Fruit fly (Drosophila melanogaster) whole organism, embryonic: ENCODE results near the gene btz.

Experiments
- ATbp ChIP-seq: fragments of 200-800 bp; sonication (Bioruptor generic); optimal IDR thresholded peaks from 2 replicates; lab custom pipeline; 2017; ENCODE audit warnings: missing biosample characterization, mild to moderate bottlenecking, missing genetic modification characterization, missing genetic modification reagents
- CG10274 ChIP-seq: fragments of 200-800 bp; sonication (Bioruptor generic); optimal IDR thresholded peaks from 3 replicates; lab custom pipeline; 2017; ENCODE audit warnings: missing biosample characterization, mild to moderate bottlenecking, missing genetic modification characterization
- CG10431 ChIP-seq: fragments of 200-800 bp; sonication (Bioruptor generic); optimal IDR thresholded peaks from 3 replicates; lab custom pipeline; 2018; ENCODE audit warnings: missing biosample characterization, mild to moderate bottlenecking, missing genetic modification characterization
- CG1233 ChIP-seq: fragments of 200-800 bp; sonication (Bioruptor generic); optimal IDR thresholded peaks from 4 replicates; lab custom pipeline; 2018; ENCODE audit warnings: missing biosample characterization, mild to moderate bottlenecking, missing genetic modification characterization
- CG12769 ChIP-seq: fragments of 200-800 bp; sonication (Bioruptor generic); optimal IDR thresholded peaks from 2 replicates; lab custom pipeline; 2019; ENCODE audit warnings: missing biosample characterization, mild to moderate bottlenecking, missing genetic modification characterization, moderate library complexity
- CG13123 ChIP-seq: fragments of 200-800 bp; sonication (Bioruptor generic); optimal IDR thresholded peaks from 2 replicates; lab custom pipeline; 2016; ENCODE audit warnings: missing biosample characterization, missing genetic modification characterization
- CG14441 ChIP-seq: fragments of 200-800 bp; sonication (Bioruptor generic); IDR thresholded peaks from 2 replicates; pipeline ENCODE4 v1.3.6; 2022; ENCODE audit warnings: missing biosample characterization, missing genetic modification characterization
- CG17359 ChIP-seq: fragments of 200-800 bp; sonication (Bioruptor generic); optimal IDR thresholded peaks from 3 replicates; lab custom pipeline; 2018; ENCODE audit warnings: missing biosample characterization, mild to moderate bottlenecking, missing genetic modification characterization, moderate library complexity
- CG18011 ChIP-seq: fragments of 200-800 bp; sonication (Bioruptor generic); optimal IDR thresholded peaks from 2 replicates; lab custom pipeline; 2017; ENCODE audit warnings: missing biosample characterization, missing genetic modification characterization, mild to moderate bottlenecking, moderate library complexity, missing genotype
- CG1832 ChIP-seq: fragments of 200-800 bp; sonication (Bioruptor generic); optimal IDR thresholded peaks from 2 replicates; lab custom pipeline; 2017; ENCODE audit warnings: missing biosample characterization, mild to moderate bottlenecking, missing genetic modification characterization, inconsistent platforms
- CG2116 ChIP-seq: fragments of 200-800 bp; sonication (Bioruptor generic); optimal IDR thresholded peaks from 3 replicates; lab custom pipeline; 2018; ENCODE audit warnings: missing biosample characterization, mild to moderate bottlenecking, missing genetic modification characterization
- CG30403 ChIP-seq: fragments of 200-800 bp; sonication (Bioruptor generic); optimal IDR thresholded peaks from 3 replicates; lab custom pipeline; 2016; ENCODE audit warnings: missing biosample characterization, missing genetic modification characterization
- CG3726 ChIP-seq: fragments of 200-800 bp; sonication (Bioruptor generic); IDR thresholded peaks from 3 replicates; pipeline ENCODE4, ENCODE4 v1.3.6; 2022; ENCODE audit warnings: missing biosample characterization, missing genetic modification characterization
- CG42726 ChIP-seq: fragments of 200-800 bp; sonication (Bioruptor generic); IDR thresholded peaks from 2 replicates; pipeline ENCODE4 v1.3.6; 2022; ENCODE audit warnings: missing biosample characterization, missing genetic modification characterization; ENCODE audit not compliant: partially characterized antibody
- CG4328 ChIP-seq: fragments of 200-800 bp; sonication (Bioruptor generic); optimal IDR thresholded peaks from 3 replicates; lab custom pipeline; 2017; ENCODE audit warnings: missing biosample characterization, missing genetic modification reagents, missing genetic modification characterization
- CG5180 ChIP-seq: fragments of 200-800 bp; sonication (Bioruptor generic); optimal IDR thresholded peaks from 3 replicates; lab custom pipeline; 2017; ENCODE audit warnings: missing biosample characterization, missing genetic modification characterization, mild to moderate bottlenecking, moderate library complexity, missing genetic modification reagents
- CG8290 ChIP-seq, 3 experiments: fragments of 200-800 bp; sonication (Bioruptor generic); optimal IDR thresholded peaks; 2 replicates each; lab custom pipeline; 2016 to 2019; ENCODE audit warnings: missing biosample characterization in 3 of 3, missing genetic modification characterization in 3 of 3, mild to moderate bottlenecking in 2 of 3, moderate library complexity in 1 of 3
- CG8478 ChIP-seq: fragments of >200 bp; optimal IDR thresholded peaks from 2 replicates; lab custom pipeline; 2018
- CG9797 ChIP-seq: fragments of 200-800 bp; sonication (Bioruptor generic); optimal IDR thresholded peaks from 3 replicates; lab custom pipeline; 2018; ENCODE audit warnings: missing biosample characterization, mild to moderate bottlenecking, missing genetic modification characterization
- Chrac-16 ChIP-seq: fragments of 200-800 bp; sonication (Bioruptor generic); optimal IDR thresholded peaks from 3 replicates; lab custom pipeline; 2016; ENCODE audit warnings: missing biosample characterization, missing genetic modification characterization
- Dip2 ChIP-seq: fragments of 200-800 bp; sonication (Bioruptor generic); IDR thresholded peaks from 2 replicates; pipeline ENCODE4 v1.3.6; 2022; ENCODE audit warnings: missing biosample characterization, missing genetic modification characterization
- Doc2 ChIP-seq: fragments of 200-800 bp; sonication (Bioruptor generic); IDR thresholded peaks from 2 replicates; pipeline ENCODE4 v1.3.6; 2022; ENCODE audit warnings: missing biosample characterization, missing genetic modification characterization
- Drgx ChIP-seq: fragments of 200-800 bp; sonication (Bioruptor generic); IDR thresholded peaks from 2 replicates; pipeline ENCODE4 v1.3.6; 2022; ENCODE audit warnings: missing biosample characterization, missing genetic modification characterization
- Gug ChIP-seq: fragments of 200-800 bp; sonication (Bioruptor generic); IDR thresholded peaks from 4 replicates; pipeline ENCODE4 v1.3.6; 2022; ENCODE audit warnings: missing biosample characterization, missing genetic modification characterization
- Hr51 ChIP-seq, 2 experiments: fragments of 200-800 bp; sonication (Bioruptor generic); optimal IDR thresholded peaks; 2 replicates in 1 of 2; 3 replicates in 1 of 2; lab custom pipeline; 2016 to 2018; ENCODE audit warnings: missing biosample characterization in 2 of 2, missing genetic modification characterization in 2 of 2, mild to moderate bottlenecking in 1 of 2, moderate library complexity in 1 of 2
- Hsf ChIP-seq: fragments of 200-800 bp; sonication (Bioruptor generic); optimal IDR thresholded peaks from 3 replicates; lab custom pipeline; 2016; ENCODE audit warnings: missing biosample characterization, missing genetic modification characterization
- Jarid2 ChIP-seq: fragments of 200-800 bp; sonication (Bioruptor generic); optimal IDR thresholded peaks from 3 replicates; lab custom pipeline; 2017; ENCODE audit warnings: mild to moderate bottlenecking, missing biosample characterization, missing genetic modification reagents, missing genetic modification characterization
- Max ChIP-seq: fragments of 200-800 bp; sonication (Bioruptor generic); optimal IDR thresholded peaks from 2 replicates; lab custom pipeline; 2016; ENCODE audit warnings: missing biosample characterization, mild to moderate bottlenecking, missing genetic modification characterization
- Med ChIP-seq: fragments of 200-800 bp; sonication (Bioruptor generic); peaks from one replicate; lab custom pipeline; 2016; ENCODE audit warnings: missing biosample characterization, missing genetic modification characterization, mild to moderate bottlenecking, inconsistent platforms, moderate library complexity
- Meics ChIP-seq: fragments of 200-800 bp; sonication (Bioruptor generic); optimal IDR thresholded peaks from 2 replicates; lab custom pipeline; 2017; ENCODE audit warnings: missing biosample characterization, mild to moderate bottlenecking, missing genetic modification characterization
- NFAT ChIP-seq: fragments of 200-800 bp; sonication (Bioruptor generic); IDR thresholded peaks from 2 replicates; pipeline ENCODE4 v1.3.6; 2022; ENCODE audit warnings: missing biosample characterization, missing genetic modification characterization
- Rfx ChIP-seq: fragments of 200-800 bp; sonication (Bioruptor generic); IDR thresholded peaks from 2 replicates; pipeline ENCODE4 v1.3.6; 2022; ENCODE audit warnings: missing biosample characterization, missing genetic modification characterization
- Sox102F ChIP-seq: fragments of 200-800 bp; sonication (Bioruptor generic); optimal IDR thresholded peaks from 2 replicates; lab custom pipeline; 2018; ENCODE audit warnings: missing biosample characterization, mild to moderate bottlenecking, missing genetic modification characterization, moderate library complexity
- Trl ChIP-seq, 3 experiments: fragments of >200 bp in 2 of 3; fragments of 200-800 bp in 1 of 3; sonication (Bioruptor generic) in 1 of 3; optimal IDR thresholded peaks; 2 replicates in 1 of 3; 3 replicates in 2 of 3; lab custom pipeline; 2016 to 2017; ENCODE audit warnings: missing biosample characterization in 1 of 3, missing genetic modification characterization in 1 of 3
- amos ChIP-seq: fragments of 200-800 bp; sonication (Bioruptor generic); IDR thresholded peaks from 2 replicates; pipeline ENCODE4 v1.3.6; 2022; ENCODE audit warnings: missing biosample characterization, missing genetic modification characterization; ENCODE audit not compliant: partially characterized antibody
- ase ChIP-seq: fragments of 200-800 bp; sonication (Bioruptor generic); IDR thresholded peaks from 3 replicates; pipeline ENCODE4 v1.3.6; 2022; ENCODE audit warnings: missing biosample characterization, missing genetic modification characterization
- chinmo ChIP-seq: fragments of 200-800 bp; sonication (Bioruptor generic); IDR thresholded peaks from 4 replicates; pipeline ENCODE4 v1.3.6; 2022; ENCODE audit warnings: missing biosample characterization, missing genetic modification characterization; ENCODE audit not compliant: partially characterized antibody
- crp ChIP-seq, 2 experiments: fragments of 200-800 bp; sonication (Bioruptor generic); optimal IDR thresholded peaks; 2 replicates in 1 of 2; 3 replicates in 1 of 2; lab custom pipeline; 2017; ENCODE audit warnings: missing biosample characterization in 2 of 2, missing genetic modification characterization in 2 of 2, mild to moderate bottlenecking in 1 of 2, moderate library complexity in 1 of 2
- cwo ChIP-seq: fragments of 200-800 bp; sonication (Bioruptor generic); optimal IDR thresholded peaks from 3 replicates; lab custom pipeline; 2017; ENCODE audit warnings: missing biosample characterization, missing genetic modification characterization, mild to moderate bottlenecking, moderate library complexity, missing genetic modification reagents
- fd96Cb ChIP-seq: fragments of 200-800 bp; sonication (Bioruptor generic); optimal IDR thresholded peaks from 2 replicates; lab custom pipeline; 2018; ENCODE audit warnings: missing biosample characterization, mild to moderate bottlenecking, missing genetic modification characterization, moderate library complexity
- grn ChIP-seq: fragments of 200-800 bp; sonication (Bioruptor generic); optimal IDR thresholded peaks from 3 replicates; lab custom pipeline; 2017; ENCODE audit warnings: missing biosample characterization, missing genetic modification characterization
- mirr ChIP-seq: fragments of 200-800 bp; sonication (Bioruptor generic); optimal IDR thresholded peaks from 3 replicates; lab custom pipeline; 2018; ENCODE audit warnings: missing biosample characterization, mild to moderate bottlenecking, missing genetic modification characterization
- oc ChIP-seq: fragments of 200-800 bp; sonication (Bioruptor generic); optimal IDR thresholded peaks from 2 replicates; lab custom pipeline; 2018; ENCODE audit warnings: missing biosample characterization, mild to moderate bottlenecking, missing genetic modification characterization, moderate library complexity
- sim ChIP-seq: fragments of 200-800 bp; sonication (Bioruptor generic); IDR thresholded peaks from 2 replicates; pipeline ENCODE4 v1.3.6; 2022; ENCODE audit warnings: missing biosample characterization, missing genetic modification characterization
- slbo ChIP-seq: fragments of 200-800 bp; sonication (Bioruptor generic); IDR thresholded peaks from 2 replicates; pipeline ENCODE4 v1.3.6; 2022; ENCODE audit warnings: missing biosample characterization, missing genetic modification characterization
- ttk ChIP-seq: fragments of 200-800 bp; sonication (Bioruptor generic); IDR thresholded peaks from 2 replicates; pipeline ENCODE4 v2.1.2; 2022; ENCODE audit warnings: missing biosample characterization, missing genetic modification characterization
- unpg ChIP-seq: fragments of 200-800 bp; sonication (Bioruptor generic); optimal IDR thresholded peaks from 3 replicates; lab custom pipeline; 2018; ENCODE audit warnings: missing biosample characterization, mild to moderate bottlenecking, missing genetic modification characterization, moderate library complexity
- wek ChIP-seq: fragments of 200-800 bp; sonication (Bioruptor generic); optimal IDR thresholded peaks from 3 replicates; lab custom pipeline; 2018; ENCODE audit warnings: missing biosample characterization, mild to moderate bottlenecking, missing genetic modification characterization, moderate library complexity

btz gene

dm6 chr3R:27736367-27737005 lies 36.3 kb downstream of the btz start, which contains the start of gene Ets98B:
TSS of gene Ets98B (plus strand) at chr3R:27736538.
- TF ChIP-seq crp (GFP tag; optimal IDR thresholded peaks at IDR 0.05; lab: Kevin White, UChicago) (no peak), CG18011 (GFP tag; lab: Kevin White, UChicago) (no peak), CG30403 (GFP tag; lab: Kevin White, UChicago) (no peak), fd96Cb (tag; lab: Kevin White, UChicago) (no peak), CG8478 (lab: Kevin White, UChicago) (peak; percentile 66), CG9797 (GFP tag; lab: Kevin White, UChicago) (no peak), Max (GFP tag; lab: Kevin White, UChicago) (no peak), CG42726 (GFP tag; lab: Robert Waterston, UW) (no peak), CG3726 (GFP tag; lab: Robert Waterston, UW) (0 out of 3 replicates have a peak, but pooled peaks have one; percentile 27), CG4328 (no peak), CG1832 (GFP tag; lab: Kevin White, UChicago) (peak; percentile 47), CG10431 (GFP tag; lab: Kevin White, UChicago) (no peak), CG1233 (GFP tag; lab: Kevin White, UChicago) (no peak), ATbp (GFP tag; lab: Kevin White, UChicago) (no peak), Dip2 (no peak), ttk (peak; percentile 19; the same call in 1 of the 2 replicates), CG5180 (GFP tag; lab: Kevin White, UChicago) (no peak), slbo (0 out of 2 replicates have a peak, but pooled peaks have one; percentile 5), CG17359 (tag; lab: Kevin White, UChicago) (no peak), CG8290 (GFP tag; optimal IDR thresholded peaks at IDR 0.05; lab: Kevin White, UChicago) (no peak), CG8290 (tag; optimal IDR thresholded peaks at IDR 0.05; lab: Kevin White, UChicago) (peak in 1 of 2 experiments; percentile 22), Meics (GFP tag; lab: Kevin White, UChicago) (peak; percentile 59), Drgx (GFP tag; lab: Robert Waterston, UW) (0 out of 2 replicates have a peak, but pooled peaks have one; percentile 18), Hr51 (GFP tag; optimal IDR thresholded peaks at IDR 0.05; lab: Kevin White, UChicago) (no peak), amos (GFP tag; lab: Robert Waterston, UW) (no peak; the same call in 1 of the 2 replicates), mirr (GFP tag; lab: Kevin White, UChicago) (no peak), grn (GFP tag; lab: Kevin White, UChicago) (peak; percentile 17), chinmo (GFP tag; lab: Robert Waterston, UW) (peak; percentile 70; the same call in 1 of the 4 replicates), unpg (GFP tag; lab: Kevin White, UChicago) (no peak), Rfx (no peak), Doc2 (GFP tag; lab: Robert Waterston, UW) (no peak), CG10274 (GFP tag; lab: Kevin White, UChicago) (no peak), oc (tag; lab: Kevin White, UChicago) (peak; percentile 52), Hsf (no peak), Trl (optimal IDR thresholded peaks at IDR 0.05; lab: Kevin White, UChicago) (peak; percentile 31 to 58), Trl (GFP tag; optimal IDR thresholded peaks at IDR 0.05; lab: Kevin White, UChicago) (no peak), CG14441 (GFP tag; lab: Robert Waterston, UW) (no peak), Sox102F (GFP tag; lab: Kevin White, UChicago) (no peak), CG2116 (no peak), sim (GFP tag; lab: Robert Waterston, UW) (no peak), Chrac-16 (no peak), Med (GFP tag; lab: Kevin White, UChicago) (peak; percentile 7), Jarid2 (GFP tag; lab: Kevin White, UChicago) (peak; percentile 18), wek (no peak), ase (GFP tag; lab: Robert Waterston, UW) (0 out of 3 replicates have a peak, but pooled peaks have one; percentile 20), CG13123 (GFP tag; lab: Kevin White, UChicago) (no peak), CG12769 (tag; lab: Kevin White, UChicago) (peak; percentile 17), Gug (GFP tag; lab: Robert Waterston, UW) (no peak), NFAT (GFP tag; lab: Robert Waterston, UW) (0 out of 2 replicates have a peak, but pooled peaks have one; percentile 32), cwo (GFP tag; lab: Kevin White, UChicago) (no peak)
